Fruit fly (Drosophila melanogaster): ENCODE data around the gene Ugt303B3.

Gene Ugt303B3

DNA sequence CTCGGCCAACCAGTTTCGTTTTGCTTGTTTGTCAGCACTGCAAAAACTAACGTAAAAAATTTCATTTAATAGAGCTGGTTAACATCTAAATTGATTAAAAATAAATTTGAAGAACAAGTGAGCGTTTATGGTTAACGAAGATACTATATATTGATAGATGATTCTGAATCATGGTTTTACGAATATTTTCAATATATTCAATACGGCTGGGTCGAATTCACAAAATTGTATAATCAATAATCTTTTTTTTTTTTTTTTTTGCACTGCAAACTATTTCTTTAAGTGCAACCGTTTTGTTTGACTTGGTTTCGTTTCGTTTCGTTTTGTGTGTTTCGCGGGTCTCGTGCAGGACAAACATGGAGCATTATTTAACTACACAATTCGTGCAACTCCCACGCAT is 29.8 kb downstream of the Ugt303B3 start (continued):
- TF ChIP-seq CG6792 (GFP tag; optimal IDR thresholded peaks at IDR 0.05) (no peak), achi (GFP tag; optimal IDR thresholded peaks at IDR 0.05) (peak; percentile 41), Eip78C (GFP tag) (peak; percentile 90), CG6808 (GFP tag; optimal IDR thresholded peaks at IDR 0.05) (no peak), Sox14 (GFP tag; optimal IDR thresholded peaks at IDR 0.05) (peak; percentile 49), CG15336 (GFP tag; IDR thresholded peaks at IDR 0.05) (peak; percentile 87), Lpt (GFP tag; optimal IDR thresholded peaks at IDR 0.05) (peak; percentile 44), topi (GFP tag; optimal IDR thresholded peaks at IDR 0.05) (peak; percentile 65), Hr4 (GFP tag; optimal IDR thresholded peaks at IDR 0.05) (peak; percentile 69), CG4318 (GFP tag; optimal IDR thresholded peaks at IDR 0.05) (peak; percentile 31), CG8319 (GFP tag; optimal IDR thresholded peaks at IDR 0.05) (no peak), cyc (GFP tag; optimal IDR thresholded peaks at IDR 0.05) (peak; percentile 49), Sox15 (GFP tag; optimal IDR thresholded peaks at IDR 0.05) (no peak), CG31627 (GFP tag; optimal IDR thresholded peaks at IDR 0.05) (peak; percentile 56), Hr39 (GFP tag; optimal IDR thresholded peaks at IDR 0.05) (peak; percentile 53), CG11902 (GFP tag; optimal IDR thresholded peaks at IDR 0.05) (no peak), fd59A (GFP tag; optimal IDR thresholded peaks at IDR 0.05) (no peak), net (GFP tag; optimal IDR thresholded peaks at IDR 0.05) (peak; percentile 46), CG6854 (GFP tag; optimal IDR thresholded peaks at IDR 0.05) (no peak), CG10669 (GFP tag; optimal IDR thresholded peaks at IDR 0.05) (no peak), CG3032 (tag; optimal IDR thresholded peaks at IDR 0.05) (no peak), Smox (GFP tag; optimal IDR thresholded peaks at IDR 0.05) (peak; percentile 54), dsx (GFP tag; optimal IDR thresholded peaks at IDR 0.05; ENCODE audit: poor library complexity, severe bottlenecking) (no peak)

DNA sequence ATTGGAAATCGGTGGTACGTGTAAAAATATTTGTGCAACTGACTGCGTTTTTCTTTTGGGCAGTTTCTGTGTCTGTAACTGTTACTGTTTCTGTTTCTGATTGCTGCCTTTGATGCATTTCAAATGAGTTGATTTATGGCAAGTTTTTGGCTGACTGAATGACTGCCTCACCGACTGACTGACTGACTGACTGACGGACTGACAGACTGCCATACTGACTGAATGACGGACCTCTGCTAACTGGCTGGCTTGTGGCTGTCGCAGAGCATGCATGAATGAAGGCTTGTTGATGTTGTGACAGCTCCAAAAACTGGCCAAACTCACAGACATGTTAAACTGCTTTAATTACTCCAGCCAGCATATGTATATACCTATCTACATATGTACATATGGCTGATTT is 31.1 kb downstream of the Ugt303B3 start:
- TF ChIP-seq dsx (GFP tag; optimal IDR thresholded peaks at IDR 0.05; ENCODE audit: poor library complexity, severe bottlenecking) (no peak), CG31627 (GFP tag; optimal IDR thresholded peaks at IDR 0.05) (no peak), net (GFP tag; optimal IDR thresholded peaks at IDR 0.05) (no peak), CG9139 (GFP tag; optimal IDR thresholded peaks at IDR 0.05) (no peak), CG8319 (GFP tag; optimal IDR thresholded peaks at IDR 0.05) (no peak), Hr38 (GFP tag; optimal IDR thresholded peaks at IDR 0.05) (no peak), Eip93F (GFP tag; optimal IDR thresholded peaks at IDR 0.05) (no peak), CG16779 (tag; optimal IDR thresholded peaks at IDR 0.05) (no peak), CG6163 (GFP tag; IDR thresholded peaks at IDR 0.05) (no peak), Met (GFP tag; optimal IDR thresholded peaks at IDR 0.05) (no peak), ss (GFP tag; optimal IDR thresholded peaks at IDR 0.05) (no peak), Smox (GFP tag; optimal IDR thresholded peaks at IDR 0.05) (no peak), esn (GFP tag; optimal IDR thresholded peaks at IDR 0.05) (no peak), CG34406 (GFP tag; optimal IDR thresholded peaks at IDR 0.05) (no peak), CG10631 (GFP tag; optimal IDR thresholded peaks at IDR 0.05) (no peak), Sox15 (GFP tag; optimal IDR thresholded peaks at IDR 0.05) (no peak)

DNA sequence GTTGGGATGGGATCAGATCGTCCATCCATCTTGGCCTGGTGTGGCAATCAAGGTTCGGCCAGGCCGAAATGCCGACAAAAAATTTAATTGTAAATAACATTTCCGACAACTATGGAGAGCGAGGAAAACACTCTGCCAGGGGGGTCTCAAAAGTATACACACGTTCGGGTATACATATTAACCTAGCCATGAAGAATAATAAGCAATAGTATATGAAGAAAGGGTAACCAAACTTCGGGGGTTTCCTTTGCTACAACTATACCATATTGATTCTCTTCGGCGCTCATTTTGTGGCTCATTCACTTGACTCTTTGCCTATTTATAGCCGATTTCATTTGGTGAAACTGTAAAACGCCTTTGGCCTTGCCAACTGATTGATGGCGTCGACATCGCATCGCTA is 37.3 kb downstream of the Ugt303B3 start:
- TF ChIP-seq Eip78C (GFP tag) (peak; percentile 78), svp (GFP tag) (no peak), Hr4 (GFP tag; optimal IDR thresholded peaks at IDR 0.05) (no peak)

- TF ChIP-seq Blimp-1 (GFP tag; optimal IDR thresholded peaks at IDR 0.05) (peak; percentile 20), Sox102F (GFP tag; optimal IDR thresholded peaks at IDR 0.05) (no peak), CG11294 (GFP tag; IDR thresholded peaks at IDR 0.05) (no peak), CG6163 (GFP tag; IDR thresholded peaks at IDR 0.05) (no peak), CG8119 (GFP tag; IDR thresholded peaks at IDR 0.05) (no peak), spab (GFP tag; optimal IDR thresholded peaks at IDR 0.05) (no peak), topi (GFP tag; optimal IDR thresholded peaks at IDR 0.05) (peak; percentile 49), pdm3 (GFP tag; optimal IDR thresholded peaks at IDR 0.05) (peak; percentile 15), CG8632 (GFP tag; optimal IDR thresholded peaks at IDR 0.05) (peak; percentile 70), CG11902 (GFP tag; optimal IDR thresholded peaks at IDR 0.05) (peak; percentile 34), CG9139 (GFP tag; optimal IDR thresholded peaks at IDR 0.05) (no peak), CG32006 (GFP tag; optimal IDR thresholded peaks at IDR 0.05) (no peak), CG6792 (GFP tag; optimal IDR thresholded peaks at IDR 0.05) (peak; percentile 58), CG8319 (GFP tag; optimal IDR thresholded peaks at IDR 0.05) (peak; percentile 21), Sox15 (GFP tag; optimal IDR thresholded peaks at IDR 0.05) (peak; percentile 5), CG31627 (GFP tag; optimal IDR thresholded peaks at IDR 0.05) (peak; percentile 42), fd59A (GFP tag; optimal IDR thresholded peaks at IDR 0.05) (no peak), CG15336 (GFP tag; IDR thresholded peaks at IDR 0.05) (no peak), lz (GFP tag; optimal IDR thresholded peaks at IDR 0.05) (peak; percentile 25), svp (GFP tag) (peak; percentile 85), CG7368 (GFP tag; optimal IDR thresholded peaks at IDR 0.05) (peak; percentile 3), Eip75B (GFP tag; optimal IDR thresholded peaks at IDR 0.05) (no peak), Hr38 (GFP tag; optimal IDR thresholded peaks at IDR 0.05) (no peak), OdsH (GFP tag; optimal IDR thresholded peaks at IDR 0.05) (peak; percentile 42)
Measured at dm6 chr3R:23496488-23496887, 38.1 kb downstream of the Ugt303B3 start.

Data from whole organism, prepupa.